Fruit fly (Drosophila melanogaster) whole organism, embryonic: Measurements from ENCODE around the gene CG15742.

Experiments
- Adf1 ChIP-seq: fragments of 200-800 bp; sonication (Bioruptor generic); IDR thresholded peaks from 2 replicates; pipeline ENCODE4 v1.3.6; 2022; ENCODE audit warnings: missing biosample characterization, missing genetic modification characterization
- Antp ChIP-seq: fragments of 200-800 bp; sonication (Bioruptor generic); optimal IDR thresholded peaks from 3 replicates; lab custom pipeline; 2016; ENCODE audit warnings: missing biosample characterization, missing genetic modification characterization
- Atf6 ChIP-seq: fragments of 200-800 bp; sonication (Bioruptor generic); IDR thresholded peaks from 2 replicates; pipeline ENCODE4 v1.3.6; 2022; ENCODE audit warnings: missing biosample characterization, missing genetic modification characterization
- CG10147 ChIP-seq: fragments of 200-800 bp; sonication (Bioruptor generic); optimal IDR thresholded peaks from 2 replicates; lab custom pipeline; 2019; ENCODE audit warnings: missing biosample characterization, mild to moderate bottlenecking, missing genetic modification characterization, moderate library complexity
- CG11504 ChIP-seq: fragments of 200-800 bp; sonication (Bioruptor generic); optimal IDR thresholded peaks from 3 replicates; lab custom pipeline; 2019; ENCODE audit warnings: missing biosample characterization, mild to moderate bottlenecking, missing genetic modification characterization, moderate library complexity
- CG11695 ChIP-seq: fragments of 200-800 bp; sonication (Bioruptor generic); IDR thresholded peaks from 3 replicates; pipeline ENCODE4 v1.3.6; 2022; ENCODE audit warnings: missing biosample characterization, missing genetic modification characterization
- CG12299 ChIP-seq: fragments of 200-800 bp; sonication (Bioruptor generic); optimal IDR thresholded peaks from 2 replicates; lab custom pipeline; 2018; ENCODE audit warnings: missing biosample characterization, mild to moderate bottlenecking, missing genetic modification characterization
- CG12744 ChIP-seq: fragments of 200-800 bp; sonication (Bioruptor generic); optimal IDR thresholded peaks from 2 replicates; lab custom pipeline; 2016; ENCODE audit warnings: missing biosample characterization, missing genetic modification characterization
- CG12942 ChIP-seq: fragments of 200-800 bp; sonication (Bioruptor generic); optimal IDR thresholded peaks from 3 replicates; lab custom pipeline; 2016; ENCODE audit warnings: missing biosample characterization, missing genetic modification characterization
- CG13123 ChIP-seq: fragments of 200-800 bp; sonication (Bioruptor generic); optimal IDR thresholded peaks from 2 replicates; lab custom pipeline; 2016; ENCODE audit warnings: missing biosample characterization, missing genetic modification characterization
- CG1529 ChIP-seq: fragments of 200-800 bp; sonication (Bioruptor generic); optimal IDR thresholded peaks from 3 replicates; lab custom pipeline; 2018; ENCODE audit warnings: missing biosample characterization, missing genetic modification characterization
- CG15601 ChIP-seq: fragments of 200-800 bp; sonication (Bioruptor generic); optimal IDR thresholded peaks from 3 replicates; lab custom pipeline; 2019; ENCODE audit warnings: missing biosample characterization, mild to moderate bottlenecking, missing genetic modification characterization, moderate library complexity
- CG17568 ChIP-seq: fragments of 200-800 bp; sonication (Bioruptor generic); optimal IDR thresholded peaks from 2 replicates; lab custom pipeline; 2018; ENCODE audit warnings: missing biosample characterization, mild to moderate bottlenecking, missing genetic modification characterization, moderate library complexity
- CG17912 ChIP-seq: fragments of 200-800 bp; sonication (Bioruptor generic); optimal IDR thresholded peaks from 2 replicates; lab custom pipeline; 2018; ENCODE audit warnings: missing biosample characterization, mild to moderate bottlenecking, missing genetic modification characterization
- CG34224 ChIP-seq: fragments of 200-800 bp; sonication (Bioruptor generic); IDR thresholded peaks from 3 replicates; pipeline ENCODE4 v1.3.6; 2022; ENCODE audit warnings: missing biosample characterization, missing genetic modification characterization; ENCODE audit not compliant: partially characterized antibody
- CG5245 ChIP-seq: fragments of 200-800 bp; sonication (Bioruptor generic); optimal IDR thresholded peaks from 3 replicates; lab custom pipeline; 2016; ENCODE audit warnings: missing biosample characterization, missing genetic modification characterization
- CG6689 ChIP-seq: fragments of 200-800 bp; sonication (Bioruptor generic); IDR thresholded peaks from 2 replicates; pipeline ENCODE4 v1.3.6; 2022; ENCODE audit warnings: missing biosample characterization, missing genetic modification characterization
- CG7357 ChIP-seq: fragments of 200-800 bp; sonication (Bioruptor generic); IDR thresholded peaks from 3 replicates; pipeline ENCODE4 v1.3.6; 2022; ENCODE audit warnings: missing biosample characterization, missing genetic modification characterization
- CG7963 ChIP-seq: fragments of 200-800 bp; sonication (Bioruptor generic); IDR thresholded peaks from 3 replicates; pipeline ENCODE4 v1.3.6; 2022; ENCODE audit warnings: missing biosample characterization, missing genetic modification characterization; ENCODE audit not compliant: partially characterized antibody
- CG8089 ChIP-seq: fragments of 200-800 bp; sonication (Bioruptor generic); optimal IDR thresholded peaks from 3 replicates; lab custom pipeline; 2016; ENCODE audit warnings: missing biosample characterization, missing genetic modification characterization
- CG9215 ChIP-seq: fragments of 200-800 bp; sonication (Bioruptor generic); IDR thresholded peaks from 2 replicates; pipeline ENCODE4 v1.3.6; 2022; ENCODE audit warnings: missing biosample characterization, missing genetic modification characterization
- Fer1 ChIP-seq: fragments of 200-800 bp; sonication (Bioruptor generic); optimal IDR thresholded peaks from 2 replicates; lab custom pipeline; 2017; ENCODE audit warnings: missing biosample characterization, mild to moderate bottlenecking, missing genetic modification characterization
- Gsc ChIP-seq: fragments of 200-800 bp; sonication (Bioruptor generic); IDR thresholded peaks from 2 replicates; pipeline ENCODE4 v1.3.6; 2022; ENCODE audit warnings: missing biosample characterization, missing genetic modification characterization
- H15 ChIP-seq: fragments of 200-800 bp; sonication (Bioruptor generic); IDR thresholded peaks from 3 replicates; pipeline ENCODE4 v1.3.6; 2022; ENCODE audit warnings: missing biosample characterization, missing genetic modification characterization
- HmgZ ChIP-seq: fragments of 200-800 bp; sonication (Bioruptor generic); optimal IDR thresholded peaks from 2 replicates; lab custom pipeline; 2018; ENCODE audit warnings: missing biosample characterization, mild to moderate bottlenecking, missing genetic modification characterization
- Hmx ChIP-seq: fragments of 200-800 bp; sonication (Bioruptor generic); optimal IDR thresholded peaks from 2 replicates; lab custom pipeline; 2016; ENCODE audit warnings: missing biosample characterization, missing genetic modification characterization
- Lhr ChIP-seq: fragments of 200-800 bp; sonication (Bioruptor generic); optimal IDR thresholded peaks from 3 replicates; lab custom pipeline; 2017; ENCODE audit warnings: mild to moderate bottlenecking, missing biosample characterization, missing genetic modification reagents, missing genetic modification characterization
- Meics ChIP-seq: fragments of 200-800 bp; sonication (Bioruptor generic); optimal IDR thresholded peaks from 2 replicates; lab custom pipeline; 2017; ENCODE audit warnings: missing biosample characterization, mild to moderate bottlenecking, missing genetic modification characterization
- Oli ChIP-seq: fragments of 200-800 bp; sonication (Bioruptor generic); optimal IDR thresholded peaks from 2 replicates; lab custom pipeline; 2018; ENCODE audit warnings: missing biosample characterization, mild to moderate bottlenecking, missing genetic modification characterization, moderate library complexity
- Opbp ChIP-seq: fragments of 200-800 bp; sonication (Bioruptor generic); IDR thresholded peaks from 3 replicates; pipeline ENCODE4 v1.3.6; 2022; ENCODE audit warnings: missing biosample characterization, missing genetic modification characterization; ENCODE audit not compliant: partially characterized antibody
- Poxn ChIP-seq: fragments of 200-800 bp; sonication (Bioruptor generic); IDR thresholded peaks from 2 replicates; pipeline ENCODE4 v1.3.6; 2022; ENCODE audit warnings: missing biosample characterization, missing genetic modification characterization
- Tbp ChIP-seq: fragments of >200 bp; optimal IDR thresholded peaks from 2 replicates; lab custom pipeline; 2018; ENCODE audit warnings: missing biosample characterization, missing genetic modification characterization
- al ChIP-seq: fragments of 200-800 bp; sonication (Bioruptor generic); IDR thresholded peaks from 2 replicates; pipeline ENCODE4 v1.3.6; 2022; ENCODE audit warnings: missing biosample characterization, missing genetic modification characterization
- ato ChIP-seq: fragments of 200-800 bp; sonication (Bioruptor generic); IDR thresholded peaks from 2 replicates; pipeline ENCODE4 v1.3.6; 2022; ENCODE audit warnings: missing biosample characterization, missing genetic modification characterization; ENCODE audit not compliant: partially characterized antibody
- chif ChIP-seq, 2 experiments: fragments of 200-800 bp; sonication (Bioruptor generic); optimal IDR thresholded peaks; 3 replicates each; lab custom pipeline; 2016; ENCODE audit warnings: missing biosample characterization in 2 of 2, missing genetic modification characterization in 2 of 2
- dimm ChIP-seq: fragments of 200-800 bp; sonication (Bioruptor generic); IDR thresholded peaks from 2 replicates; pipeline ENCODE4 v1.3.6; 2022; ENCODE audit warnings: missing biosample characterization, missing genetic modification characterization
- ind ChIP-seq: fragments of 200-800 bp; sonication (Bioruptor generic); optimal IDR thresholded peaks from 3 replicates; lab custom pipeline; 2016; ENCODE audit warnings: missing biosample characterization, missing genetic modification characterization
- kni ChIP-seq: fragments of 200-800 bp; sonication (Bioruptor generic); optimal IDR thresholded peaks from 3 replicates; lab custom pipeline; 2017; ENCODE audit warnings: mild to moderate bottlenecking, missing biosample characterization, missing genetic modification reagents, missing genetic modification characterization
- lmd ChIP-seq: fragments of 200-800 bp; sonication (Bioruptor generic); IDR thresholded peaks from 2 replicates; pipeline ENCODE4 v1.3.6; 2022; ENCODE audit warnings: missing biosample characterization, missing genetic modification characterization
- lola ChIP-seq, 3 experiments: fragments of >200 bp in 2 of 3; fragments of 200-800 bp in 1 of 3; sonication (Bioruptor generic) in 1 of 3; optimal IDR thresholded peaks; 2 replicates each; lab custom pipeline; 2017 to 2019; ENCODE audit warnings: missing biosample characterization in 3 of 3, missing genetic modification characterization in 3 of 3, mild to moderate bottlenecking in 1 of 3, moderate library complexity in 1 of 3
- lov ChIP-seq, 2 experiments: fragments of 200-800 bp in 1 of 2; fragments of >200 bp in 1 of 2; sonication (Bioruptor generic) in 1 of 2; IDR thresholded peaks in 1 of 2; optimal IDR thresholded peaks in 1 of 2; 2 replicates in 1 of 2; 3 replicates in 1 of 2; pipeline versions ENCODE4 v1.3.6 to Lab custom; 2017 to 2022; ENCODE audit warnings: missing biosample characterization in 1 of 2, missing genetic modification characterization in 1 of 2
- maf-S ChIP-seq: fragments of 200-800 bp; sonication (Bioruptor generic); optimal IDR thresholded peaks from 2 replicates; lab custom pipeline; 2016; ENCODE audit warnings: missing biosample characterization, missing genetic modification characterization
- org-1 ChIP-seq: fragments of 200-800 bp; sonication (Bioruptor generic); optimal IDR thresholded peaks from 2 replicates; lab custom pipeline; 2017; ENCODE audit warnings: missing biosample characterization, missing genetic modification characterization
- pho ChIP-seq: fragments of 200-800 bp; sonication (Bioruptor generic); optimal IDR thresholded peaks from 2 replicates; lab custom pipeline; 2016; ENCODE audit warnings: missing biosample characterization, missing genetic modification characterization
- row ChIP-seq: fragments of 200-800 bp; sonication (Bioruptor generic); IDR thresholded peaks from 3 replicates; pipeline ENCODE4 v1.3.6; 2022; ENCODE audit warnings: missing biosample characterization, missing genetic modification characterization
- sisA ChIP-seq: fragments of 200-800 bp; sonication (Bioruptor generic); IDR thresholded peaks from 2 replicates; pipeline ENCODE4 v1.3.6; 2022; ENCODE audit warnings: missing biosample characterization, missing genetic modification characterization
- tup ChIP-seq: fragments of 200-800 bp; sonication (Bioruptor generic); optimal IDR thresholded peaks from 2 replicates; lab custom pipeline; 2016; ENCODE audit warnings: missing biosample characterization, mild to moderate bottlenecking, missing genetic modification characterization, moderate library complexity
- usp ChIP-seq: fragments of >200 bp; optimal IDR thresholded peaks from 2 replicates; lab custom pipeline; 2017; ENCODE audit warnings: missing biosample characterization, missing genetic modification characterization
- zf30C ChIP-seq: fragments of 200-800 bp; sonication (Bioruptor generic); optimal IDR thresholded peaks from 3 replicates; lab custom pipeline; 2018; ENCODE audit warnings: missing biosample characterization, mild to moderate bottlenecking, missing genetic modification characterization
- zfh1 ChIP-seq: fragments of 200-800 bp; sonication (Bioruptor generic); IDR thresholded peaks from 3 replicates; pipeline ENCODE4 v1.3.6; 2022; ENCODE audit warnings: missing biosample characterization, missing genetic modification characterization

CG15742 gene

DNA sequence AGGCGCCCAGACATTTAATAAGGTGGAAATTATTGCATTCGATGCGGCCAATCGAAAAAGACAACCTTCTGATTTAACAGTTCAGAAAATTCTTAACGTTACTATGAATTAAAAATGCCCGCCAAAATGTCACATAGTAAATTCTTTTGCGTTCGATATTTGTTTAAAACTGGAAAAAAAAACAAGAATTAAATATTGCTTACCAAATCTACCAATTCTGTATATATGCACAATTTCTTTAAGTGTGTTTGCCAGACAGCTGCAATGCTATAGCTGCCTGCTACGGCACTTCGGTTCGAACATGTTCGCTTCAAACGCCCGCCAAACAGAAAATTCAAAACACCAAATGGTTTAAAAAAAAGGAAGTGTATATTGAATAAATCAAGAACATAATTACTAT is 44.2 kb downstream of the CG15742 start (continued):
- TF ChIP-seq CG5245 (GFP tag; lab: Kevin White, UChicago) (peak; percentile 40), CG8089 (GFP tag; lab: Kevin White, UChicago) (peak; percentile 48), Meics (GFP tag; lab: Kevin White, UChicago) (peak; percentile 63), lov (optimal IDR thresholded peaks at IDR 0.05; lab: Kevin White, UChicago) (no peak), lov (GFP tag; IDR thresholded peaks at IDR 0.05; lab: Robert Waterston, UW) (peak; percentile 73; the same call in 1 of the 3 replicates), org-1 (GFP tag; lab: Kevin White, UChicago) (peak; percentile 14), Antp (peak; percentile 63), CG12942 (GFP tag; lab: Kevin White, UChicago) (peak; percentile 58), HmgZ (tag; lab: Kevin White, UChicago) (peak; percentile 50), Lhr (GFP tag; lab: Kevin White, UChicago) (peak; percentile 23), CG7963 (GFP tag; lab: Robert Waterston, UW) (no peak), H15 (GFP tag; lab: Robert Waterston, UW) (peak; percentile 65), CG11504 (tag; lab: Kevin White, UChicago) (peak; percentile 69), CG9215 (GFP tag; lab: Robert Waterston, UW) (peak; percentile 37; the same call in 1 of the 2 replicates), CG12744 (GFP tag; lab: Kevin White, UChicago) (peak; percentile 63), CG12299 (peak; percentile 4), Oli (tag; lab: Kevin White, UChicago) (peak; percentile 50), CG11695 (peak; percentile 76), Tbp (no peak), CG10147 (GFP tag; lab: Kevin White, UChicago) (peak; percentile 26), lola (GFP tag; optimal IDR thresholded peaks at IDR 0.05; lab: Kevin White, UChicago) (peak in 1 of 3 experiments; percentile 2), CG34224 (GFP tag; lab: Robert Waterston, UW) (no peak), zfh1 (GFP tag; lab: Robert Waterston, UW) (peak; percentile 63; the same call in 1 of the 3 replicates), CG17912 (GFP tag; lab: Kevin White, UChicago) (peak; percentile 42), sisA (GFP tag; lab: Robert Waterston, UW) (peak; percentile 74), CG1529 (peak; percentile 47), CG17568 (GFP tag; lab: Kevin White, UChicago) (peak; percentile 46), CG15601 (peak; percentile 33), pho (peak; percentile 50), lmd (peak; percentile 59), dimm (GFP tag; lab: Robert Waterston, UW) (no peak), zf30C (peak; percentile 96), ato (GFP tag; lab: Robert Waterston, UW) (no peak), tup (GFP tag; lab: Kevin White, UChicago) (no peak), Adf1 (GFP tag; lab: Robert Waterston, UW) (0 out of 2 replicates have a peak, but pooled peaks have one; percentile 14), row (GFP tag; lab: Robert Waterston, UW) (peak; percentile 74), CG7357 (GFP tag; lab: Robert Waterston, UW) (peak; percentile 35; the same call in 1 of the 3 replicates), CG6689 (GFP tag; lab: Robert Waterston, UW) (peak; percentile 69), Poxn (GFP tag; lab: Robert Waterston, UW) (no peak), CG13123 (GFP tag; lab: Kevin White, UChicago) (peak; percentile 24), Hmx (GFP tag; lab: Kevin White, UChicago) (peak; percentile 24), ind (peak; percentile 61), Opbp (no peak), Fer1 (GFP tag; lab: Kevin White, UChicago) (peak; percentile 58), al (peak; percentile 26; the same call in 1 of the 2 replicates), Gsc (GFP tag; lab: Robert Waterston, UW) (no peak), usp (GFP tag; lab: Kevin White, UChicago) (no peak), kni (GFP tag; lab: Kevin White, UChicago) (no peak), chif (GFP tag; optimal IDR thresholded peaks at IDR 0.05; lab: Kevin White, UChicago) (peak; percentile 58 to 66), Atf6 (GFP tag; lab: Robert Waterston, UW) (peak; percentile 70), maf-S (GFP tag; lab: Kevin White, UChicago) (peak; percentile 61)
